Worm (Caenorhabditis elegans) whole organism, midembryonic: ENCODE measurements around the gene ifbp-1.

Source experiments
- T22C8.4 ChIP-seq: fragments of 200-800 bp; sonication (Bioruptor generic); IDR thresholded peaks from 2 replicates; pipeline ENCODE4 v1.3.6; 2022; ENCODE audit warnings: missing genetic modification characterization, missing compliant biosample characterization
- cog-1 ChIP-seq: sonication (generic microtip); optimal IDR thresholded peaks from 2 replicates; lab custom pipeline; 2016; ENCODE audit warnings: missing genetic modification characterization, missing compliant biosample characterization
- flt-1 ChIP-seq: fragments of 200-800 bp; sonication (Bioruptor generic); IDR thresholded peaks from 2 replicates; pipeline ENCODE4 v1.3.6; 2022; ENCODE audit warnings: missing genetic modification characterization, missing compliant biosample characterization
- klf-2 ChIP-seq: fragments of 200-800 bp; sonication (Bioruptor generic); conservative IDR thresholded peaks from 2 replicates; pipeline ENCODE4 v1.3.6; 2022; ENCODE audit warnings: missing genetic modification reagents, missing genetic modification characterization, missing compliant biosample characterization
- med-1 ChIP-seq: sonication (generic microtip); optimal IDR thresholded peaks from 2 replicates; lab custom pipeline; 2017; ENCODE audit warnings: missing genetic modification characterization, mild to moderate bottlenecking, missing compliant biosample characterization, antibody characterized with exemption, missing genetic modification reagents; ENCODE audit not compliant: insufficient read depth
- ref-1 ChIP-seq: fragments of 200-800 bp; sonication (Bioruptor generic); conservative IDR thresholded peaks from 2 replicates; pipeline ENCODE4 v1.3.6; 2022; ENCODE audit warnings: missing genetic modification reagents, missing genetic modification characterization, missing compliant biosample characterization
- tab-1 ChIP-seq: fragments of 200-800 bp; sonication (Bioruptor generic); IDR thresholded peaks from 2 replicates; pipeline ENCODE4 v1.3.6; 2022; ENCODE audit warnings: missing genetic modification characterization, missing compliant biosample characterization
- ztf-23 ChIP-seq: fragments of 200-800 bp; sonication (Bioruptor generic); IDR thresholded peaks from 2 replicates; pipeline ENCODE4 v1.3.6; 2022; ENCODE audit warnings: missing genetic modification reagents, missing genetic modification characterization, missing compliant biosample characterization
- ztf-29 ChIP-seq: fragments of 200-800 bp; sonication (Bioruptor generic); IDR thresholded peaks from 2 replicates; pipeline ENCODE4 v1.3.6; 2022; ENCODE audit warnings: missing genetic modification reagents, missing genetic modification characterization, missing compliant biosample characterization

DNA sequence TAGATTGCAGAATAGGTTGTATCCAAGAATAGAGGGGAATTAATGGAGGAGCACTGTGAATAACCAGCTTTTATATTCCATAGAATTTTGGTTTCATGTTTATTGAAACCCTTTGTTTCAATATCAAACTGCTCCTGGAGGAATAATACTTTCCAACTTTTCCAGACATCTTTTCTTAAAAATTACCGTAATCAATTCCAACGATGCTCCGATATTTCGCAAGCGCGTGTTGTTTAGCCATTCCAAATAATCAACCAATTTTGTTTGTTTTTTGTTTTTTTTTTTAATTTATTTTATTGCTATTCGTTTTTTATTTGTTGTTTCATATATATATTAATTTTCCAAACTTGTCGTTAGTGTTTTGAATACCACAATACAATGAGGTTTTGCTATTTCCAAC lies 26.0 kb upstream of the ifbp-1 start, which contains the start of gene cutl-1:
- TF ChIP-seq cog-1 (no peak), ref-1 (GFP tag; lab: Robert Waterston, UW) (no peak), klf-2 (no peak), tab-1 (GFP tag; lab: Robert Waterston, UW) (no peak), ztf-29 (GFP tag; lab: Robert Waterston, UW) (no peak), flt-1 (no peak), T22C8.4 (GFP tag; lab: Robert Waterston, UW) (no peak), ztf-23 (GFP tag; lab: Robert Waterston, UW) (no peak), med-1 (GFP tag; lab: Kevin White, UChicago) (no peak)
